Fruit fly (Drosophila melanogaster) whole organism, pupa: ENCODE results near the gene ctp.

Experiments used
- CG12605 ChIP-seq: fragments of 200-800 bp; sonication (Bioruptor generic); IDR thresholded peaks from 2 replicates; pipeline ENCODE4 v1.3.6; 2022; ENCODE audit warnings: missing biosample characterization, missing genetic modification characterization
- CG13204 ChIP-seq: fragments of 200-800 bp; sonication (Bioruptor generic); optimal IDR thresholded peaks from 2 replicates; lab custom pipeline; 2018; ENCODE audit warnings: missing biosample characterization, mild to moderate bottlenecking, missing genetic modification characterization, moderate library complexity
- CG17806 ChIP-seq: fragments of 200-800 bp; sonication (Bioruptor generic); optimal IDR thresholded peaks from 2 replicates; lab custom pipeline; 2018; ENCODE audit warnings: missing biosample characterization, mild to moderate bottlenecking, missing genetic modification characterization, moderate library complexity
- CG4496 ChIP-seq: fragments of 200-800 bp; sonication (Bioruptor generic); IDR thresholded peaks from 3 replicates; pipeline ENCODE4 v1.3.6; 2022; ENCODE audit warnings: missing biosample characterization, missing genetic modification characterization
- CG8159 ChIP-seq: fragments of 200-800 bp; sonication (Bioruptor generic); optimal IDR thresholded peaks from 3 replicates; lab custom pipeline; 2018; ENCODE audit warnings: missing biosample characterization, mild to moderate bottlenecking, missing genetic modification characterization, moderate library complexity
- EcR ChIP-seq: fragments of 200-800 bp; sonication (Bioruptor generic); optimal IDR thresholded peaks from 3 replicates; lab custom pipeline; 2019; ENCODE audit warnings: missing biosample characterization, missing genetic modification characterization, mild to moderate bottlenecking, moderate library complexity, missing genetic modification reagents
- Ets98B ChIP-seq: fragments of 200-800 bp; sonication (Bioruptor generic); IDR thresholded peaks from 2 replicates; pipeline ENCODE4 v1.3.6; 2022; ENCODE audit warnings: missing biosample characterization, missing genetic modification characterization

- no peak for TF ChIP-seq CG17806 (tag; lab: Kevin White, UChicago)
- TF ChIP-seq EcR (GFP tag; lab: Kevin White, UChicago), result no peak
- no peak for TF ChIP-seq CG13204 (GFP tag; lab: Kevin White, UChicago)
- no peak for TF ChIP-seq Ets98B
- no peak for TF ChIP-seq CG12605
- no peak for TF ChIP-seq CG8159 (tag; lab: Kevin White, UChicago)
- no peak for TF ChIP-seq CG4496 (GFP tag; lab: Robert Waterston, UW)
Observed at dm6 chrX:4699370-4699769, 11.8 kb downstream of the ctp start.
